Fruit fly (Drosophila melanogaster): ENCODE data around the gene CG9459.
A peak's percentile ranks its signal among the peaks of the same experiment; 100 is the strongest.

The CG9459 gene

dm6 chr3R:9771519-9771972 is 46.6 kb downstream of the CG9459 start, which contains the start of gene CG9471 (continued):
- TF ChIP-seq GATAe (GFP tag; conservative IDR thresholded peaks at IDR 0.05) = peak; percentile 88
- peak; percentile 90 for TF ChIP-seq ERR (GFP tag; optimal IDR thresholded peaks at IDR 0.05)
- peak in 1 of 2 experiments; percentile 55 for TF ChIP-seq insv (GFP tag; optimal IDR thresholded peaks at IDR 0.05)
- peak; percentile 89 for TF ChIP-seq slp2 (GFP tag; optimal IDR thresholded peaks at IDR 0.05)
- TF ChIP-seq gsb-n (tag; optimal IDR thresholded peaks at IDR 0.05) = peak; percentile 81
- TF ChIP-seq CG10431 (GFP tag; optimal IDR thresholded peaks at IDR 0.05) = peak; percentile 62
- TF ChIP-seq CG30403 (GFP tag; optimal IDR thresholded peaks at IDR 0.05) = peak; percentile 93
- peak; percentile 83 for TF ChIP-seq CG4328 (GFP tag; optimal IDR thresholded peaks at IDR 0.05)

- TF ChIP-seq Med (GFP tag) (peak; percentile 51), CG13624 (GFP tag; optimal IDR thresholded peaks at IDR 0.05) (peak; percentile 30), CG13287 (GFP tag; IDR thresholded peaks at IDR 0.05; ENCODE audit: partially characterized antibody) (no peak), crol (GFP tag; IDR thresholded peaks at IDR 0.05) (no peak), dati (GFP tag; IDR thresholded peaks at IDR 0.05) (no peak), Trl (optimal IDR thresholded peaks at IDR 0.05) (peak in 1 of 2 experiments; percentile 56), Trl (GFP tag; optimal IDR thresholded peaks at IDR 0.05) (no peak), nau (GFP tag; optimal IDR thresholded peaks at IDR 0.05) (peak; percentile 30), sd (tag; optimal IDR thresholded peaks at IDR 0.05) (peak; percentile 98), chinmo (GFP tag; IDR thresholded peaks at IDR 0.05; ENCODE audit: partially characterized antibody) (peak; percentile 86; the same call in 3 of the 4 replicates), CG12769 (tag; optimal IDR thresholded peaks at IDR 0.05) (peak; percentile 80), CG10543 (GFP tag; optimal IDR thresholded peaks at IDR 0.05) (peak; percentile 72), exex (tag; optimal IDR thresholded peaks at IDR 0.05) (no peak), CG34224 (GFP tag; IDR thresholded peaks at IDR 0.05; ENCODE audit: partially characterized antibody) (0 out of 3 replicates have a peak, but pooled peaks have one; percentile 26), rib (GFP tag; IDR thresholded peaks at IDR 0.05) (0 out of 2 replicates have a peak, but pooled peaks have one; percentile 33), lab (GFP tag; optimal IDR thresholded peaks at IDR 0.05) (peak; percentile 7), Rfx (GFP tag; IDR thresholded peaks at IDR 0.05) (peak; percentile 27; the same call in 1 of the 2 replicates), CG32532 (GFP tag; IDR thresholded peaks at IDR 0.05) (0 out of 2 replicates have a peak, but pooled peaks have one; percentile 24), Pdp1 (GFP tag; optimal IDR thresholded peaks at IDR 0.05) (peak in 1 of 2 experiments; percentile 97), Opbp (GFP tag; IDR thresholded peaks at IDR 0.05; ENCODE audit: partially characterized antibody) (no peak), ftz-f1 (GFP tag; optimal IDR thresholded peaks at IDR 0.05) (peak; percentile 37)
These were observed 48.1 kb downstream of the CG9459 start for dm6 chr3R:9770127-9770526.

DNA sequence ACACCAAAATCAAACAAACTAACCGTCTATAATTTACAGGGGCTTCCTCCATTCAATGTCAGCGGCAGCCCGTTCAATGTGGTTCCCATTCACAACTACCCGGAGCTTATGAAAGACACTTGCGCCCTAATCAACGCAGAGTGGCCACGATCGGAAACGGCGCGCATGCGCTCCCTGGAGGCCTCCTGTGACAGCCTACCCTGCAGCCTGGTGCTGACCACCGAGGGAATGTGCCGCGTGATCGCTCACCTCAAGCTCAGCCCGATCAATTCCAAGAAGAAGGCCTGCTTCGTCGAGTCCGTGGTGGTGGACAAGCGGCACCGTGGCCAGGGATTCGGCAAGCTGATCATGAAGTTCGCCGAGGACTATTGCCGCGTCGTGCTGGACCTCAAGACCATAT is 49.3 kb downstream of the CG9459 start, which contains the start of gene MED6:
Gene MED6, minus strand, starts transcription at position 101 of the 400 bp plus-strand sequence.
- TF ChIP-seq Med (GFP tag) (peak; percentile 77), HLHmδ (GFP tag; optimal IDR thresholded peaks at IDR 0.05) (no peak), nau (GFP tag; optimal IDR thresholded peaks at IDR 0.05) (no peak), CG4707 (GFP tag; optimal IDR thresholded peaks at IDR 0.05) (no peak), lab (GFP tag; optimal IDR thresholded peaks at IDR 0.05) (no peak), tgo (GFP tag; IDR thresholded peaks at IDR 0.05) (no peak), Dref (GFP tag; IDR thresholded peaks at IDR 0.05) (0 out of 2 replicates have a peak, but pooled peaks have one; percentile 27), Poxn (GFP tag; IDR thresholded peaks at IDR 0.05) (no peak), CG7928 (GFP tag; optimal IDR thresholded peaks at IDR 0.05) (no peak), CG15011 (GFP tag; optimal IDR thresholded peaks at IDR 0.05) (no peak), ci (GFP tag; IDR thresholded peaks at IDR 0.05) (0 out of 3 replicates have a peak, but pooled peaks have one; percentile 7), Fer2 (tag; optimal IDR thresholded peaks at IDR 0.05) (no peak), MTF-1 (GFP tag; optimal IDR thresholded peaks at IDR 0.05; ENCODE audit: borderline replicate concordance) (no peak), gsb (GFP tag; IDR thresholded peaks at IDR 0.05) (0 out of 2 replicates have a peak, but pooled peaks have one; percentile 26), h (optimal IDR thresholded peaks at IDR 0.05) (no peak), CG4820 (GFP tag; optimal IDR thresholded peaks at IDR 0.05) (no peak), CG18619 (GFP tag; optimal IDR thresholded peaks at IDR 0.05) (no peak), bowl (GFP tag; IDR thresholded peaks at IDR 0.05) (no peak), CG4617 (GFP tag; optimal IDR thresholded peaks at IDR 0.05; ENCODE audit: borderline replicate concordance) (no peak), crc (GFP tag; optimal IDR thresholded peaks at IDR 0.05) (no peak), CHES-1-like (GFP tag; optimal IDR thresholded peaks at IDR 0.05) (no peak), pan (optimal IDR thresholded peaks at IDR 0.05) (no peak), pan (GFP tag; optimal IDR thresholded peaks at IDR 0.05 in 1 of 2, IDR thresholded peaks at IDR 0.05 in 1 of 2) (no peak)

All from whole organism, embryonic.